Fruit fly (Drosophila melanogaster) whole organism, embryonic: ENCODE data around the gene CG42500.

ENCODE experiments used
- CG12391 ChIP-seq: fragments of 200-800 bp; sonication (Bioruptor generic); optimal IDR thresholded peaks from 3 replicates; lab custom pipeline; 2018; ENCODE audit warnings: missing biosample characterization, mild to moderate bottlenecking, missing genetic modification characterization, moderate library complexity
- CG15601 ChIP-seq: fragments of 200-800 bp; sonication (Bioruptor generic); optimal IDR thresholded peaks from 3 replicates; lab custom pipeline; 2019; ENCODE audit warnings: missing biosample characterization, mild to moderate bottlenecking, missing genetic modification characterization, moderate library complexity
- CG17186 ChIP-seq: fragments of 200-800 bp; sonication (Bioruptor generic); optimal IDR thresholded peaks from 3 replicates; lab custom pipeline; 2017; ENCODE audit warnings: missing biosample characterization, missing genetic modification reagents, missing genetic modification characterization
- CG17359 ChIP-seq: fragments of 200-800 bp; sonication (Bioruptor generic); optimal IDR thresholded peaks from 3 replicates; lab custom pipeline; 2018; ENCODE audit warnings: missing biosample characterization, mild to moderate bottlenecking, missing genetic modification characterization, moderate library complexity
- CG17612 ChIP-seq: fragments of 200-800 bp; sonication (Bioruptor generic); IDR thresholded peaks from 2 replicates; pipeline ENCODE4 v1.3.6; 2022; ENCODE audit warnings: missing biosample characterization, missing genetic modification characterization
- CG17912 ChIP-seq: fragments of 200-800 bp; sonication (Bioruptor generic); optimal IDR thresholded peaks from 2 replicates; lab custom pipeline; 2018; ENCODE audit warnings: missing biosample characterization, mild to moderate bottlenecking, missing genetic modification characterization
- CG2712 ChIP-seq: fragments of 200-800 bp; optimal IDR thresholded peaks from 3 replicates; lab custom pipeline; 2019; ENCODE audit warnings: missing biosample characterization, mild to moderate bottlenecking, missing genetic modification characterization, moderate library complexity
- CG33213 ChIP-seq: fragments of 200-800 bp; sonication (Bioruptor generic); optimal IDR thresholded peaks from 3 replicates; lab custom pipeline; 2016; ENCODE audit warnings: missing biosample characterization, missing genetic modification characterization
- CG3847 ChIP-seq: fragments of 200-800 bp; sonication (Bioruptor generic); IDR thresholded peaks from 2 replicates; pipeline ENCODE4 v1.3.6; 2022; ENCODE audit warnings: missing biosample characterization, missing genetic modification characterization
- CG42726 ChIP-seq: fragments of 200-800 bp; sonication (Bioruptor generic); IDR thresholded peaks from 2 replicates; pipeline ENCODE4 v1.3.6; 2022; ENCODE audit warnings: missing biosample characterization, missing genetic modification characterization; ENCODE audit not compliant: partially characterized antibody
- CG4820 ChIP-seq: fragments of 200-800 bp; sonication (Bioruptor generic); optimal IDR thresholded peaks from 3 replicates; lab custom pipeline; 2016; ENCODE audit warnings: missing biosample characterization, missing genetic modification characterization
- CG6683 ChIP-seq: fragments of 200-800 bp; sonication (Bioruptor generic); optimal IDR thresholded peaks from 2 replicates; lab custom pipeline; 2017; ENCODE audit warnings: missing biosample characterization, mild to moderate bottlenecking, missing genetic modification characterization, missing genetic modification reagents
- CG9215 ChIP-seq: fragments of 200-800 bp; sonication (Bioruptor generic); IDR thresholded peaks from 2 replicates; pipeline ENCODE4 v1.3.6; 2022; ENCODE audit warnings: missing biosample characterization, missing genetic modification characterization
- Camta ChIP-seq: fragments of 200-800 bp; sonication (Bioruptor generic); optimal IDR thresholded peaks from 2 replicates; lab custom pipeline; 2016; ENCODE audit warnings: missing biosample characterization, missing genetic modification characterization
- Dref ChIP-seq: fragments of 200-800 bp; sonication (Bioruptor generic); IDR thresholded peaks from 2 replicates; pipeline ENCODE4 v1.3.6; 2022; ENCODE audit warnings: missing biosample characterization, missing genetic modification characterization
- ERR ChIP-seq: fragments of 200-800 bp; sonication (Bioruptor generic); optimal IDR thresholded peaks from 2 replicates; lab custom pipeline; 2016; ENCODE audit warnings: missing biosample characterization, missing genetic modification characterization
- Ets65A ChIP-seq: fragments of 200-800 bp; sonication (Bioruptor generic); peaks from one replicate; lab custom pipeline; 2016; ENCODE audit warnings: missing biosample characterization, missing genetic modification characterization
- Fer1 ChIP-seq: fragments of 200-800 bp; sonication (Bioruptor generic); optimal IDR thresholded peaks from 2 replicates; lab custom pipeline; 2017; ENCODE audit warnings: missing biosample characterization, mild to moderate bottlenecking, missing genetic modification characterization
- MESR4 ChIP-seq: fragments of 200-800 bp; sonication (Bioruptor generic); optimal IDR thresholded peaks from 2 replicates; lab custom pipeline; 2018; ENCODE audit warnings: missing biosample characterization, mild to moderate bottlenecking, missing genetic modification characterization, moderate library complexity
- Mes4 ChIP-seq: fragments of 200-800 bp; sonication (Bioruptor generic); optimal IDR thresholded peaks from 2 replicates; lab custom pipeline; 2016; ENCODE audit warnings: missing biosample characterization, missing genetic modification characterization
- Optix ChIP-seq: fragments of 200-800 bp; sonication (Bioruptor generic); IDR thresholded peaks from 3 replicates; pipeline ENCODE4 v1.3.6; 2022; ENCODE audit warnings: missing biosample characterization, missing genetic modification characterization
- PHDP ChIP-seq: fragments of 200-800 bp; sonication (Bioruptor generic); optimal IDR thresholded peaks from 3 replicates; lab custom pipeline; 2018; ENCODE audit warnings: missing biosample characterization, mild to moderate bottlenecking, missing genetic modification characterization, moderate library complexity
- Poxn ChIP-seq: fragments of 200-800 bp; sonication (Bioruptor generic); IDR thresholded peaks from 2 replicates; pipeline ENCODE4 v1.3.6; 2022; ENCODE audit warnings: missing biosample characterization, missing genetic modification characterization
- Rfx ChIP-seq: fragments of 200-800 bp; sonication (Bioruptor generic); IDR thresholded peaks from 2 replicates; pipeline ENCODE4 v1.3.6; 2022; ENCODE audit warnings: missing biosample characterization, missing genetic modification characterization
- Spps ChIP-seq: fragments of 200-800 bp; sonication (Bioruptor generic); optimal IDR thresholded peaks from 2 replicates; lab custom pipeline; 2018; ENCODE audit warnings: missing biosample characterization, mild to moderate bottlenecking, missing genetic modification characterization
- bowl ChIP-seq: fragments of 200-800 bp; sonication (Bioruptor generic); IDR thresholded peaks from 2 replicates; pipeline ENCODE4 v1.3.6; 2022; ENCODE audit warnings: missing biosample characterization, missing genetic modification characterization
- croc ChIP-seq: fragments of 200-800 bp; sonication (Bioruptor generic); conservative IDR thresholded peaks from 3 replicates; pipeline ENCODE4 v1.3.6; 2022; ENCODE audit warnings: missing biosample characterization, missing genetic modification characterization
- dm ChIP-seq: fragments of 200-800 bp; sonication (Bioruptor generic); optimal IDR thresholded peaks from 3 replicates; lab custom pipeline; 2016; ENCODE audit warnings: missing biosample characterization, missing genetic modification characterization
- eyg ChIP-seq: fragments of 200-800 bp; sonication (Bioruptor generic); optimal IDR thresholded peaks from 3 replicates; lab custom pipeline; 2016; ENCODE audit warnings: missing biosample characterization, missing genetic modification characterization
- fd3F ChIP-seq: fragments of 200-800 bp; sonication (Bioruptor generic); optimal IDR thresholded peaks from 2 replicates; lab custom pipeline; 2018; ENCODE audit warnings: missing biosample characterization, mild to moderate bottlenecking, missing genetic modification characterization, moderate library complexity
- grau ChIP-seq: fragments of 200-800 bp; optimal IDR thresholded peaks from 3 replicates; lab custom pipeline; 2019; ENCODE audit warnings: missing biosample characterization, mild to moderate bottlenecking, missing genetic modification characterization, moderate library complexity
- gro ChIP-seq: fragments of 200-800 bp; sonication (Bioruptor generic); optimal IDR thresholded peaks from 2 replicates; lab custom pipeline; 2016; ENCODE audit warnings: missing biosample characterization, missing genetic modification characterization
- gt ChIP-seq: fragments of 200-800 bp; sonication (Bioruptor generic); IDR thresholded peaks from 2 replicates; pipeline ENCODE4 v1.3.6; 2022; ENCODE audit warnings: missing biosample characterization, missing genetic modification characterization
- hbn ChIP-seq: fragments of 200-800 bp; sonication (Bioruptor generic); IDR thresholded peaks from 2 replicates; pipeline ENCODE4 v1.3.6; 2022; ENCODE audit warnings: missing biosample characterization, missing genetic modification characterization; ENCODE audit not compliant: partially characterized antibody
- jigr1 ChIP-seq: fragments of 200-800 bp; sonication (Bioruptor generic); IDR thresholded peaks from 3 replicates; pipeline ENCODE4 v1.3.6; 2022; ENCODE audit warnings: missing biosample characterization, missing genetic modification characterization
- lola ChIP-seq, 3 experiments: fragments of >200 bp in 2 of 3; fragments of 200-800 bp in 1 of 3; sonication (Bioruptor generic) in 1 of 3; optimal IDR thresholded peaks; 2 replicates each; lab custom pipeline; 2017 to 2019; ENCODE audit warnings: missing biosample characterization in 3 of 3, missing genetic modification characterization in 3 of 3, mild to moderate bottlenecking in 1 of 3, moderate library complexity in 1 of 3
- otp ChIP-seq: fragments of 200-800 bp; sonication (Bioruptor generic); IDR thresholded peaks from 3 replicates; pipeline ENCODE4, ENCODE4 v1.3.6; 2022; ENCODE audit warnings: missing biosample characterization, missing genetic modification characterization
- rib ChIP-seq: fragments of 200-800 bp; sonication (Bioruptor generic); IDR thresholded peaks from 2 replicates; pipeline ENCODE4 v1.3.6; 2022; ENCODE audit warnings: missing biosample characterization, missing genetic modification characterization
- run ChIP-seq: fragments of 200-800 bp; sonication (Bioruptor generic); optimal IDR thresholded peaks from 3 replicates; lab custom pipeline; 2018; ENCODE audit warnings: missing biosample characterization, mild to moderate bottlenecking, missing genetic modification characterization
- tin ChIP-seq: fragments of 200-800 bp; sonication (Bioruptor generic); optimal IDR thresholded peaks from 3 replicates; lab custom pipeline; 2016; ENCODE audit warnings: missing biosample characterization, missing genetic modification characterization

CG42500 gene

DNA sequence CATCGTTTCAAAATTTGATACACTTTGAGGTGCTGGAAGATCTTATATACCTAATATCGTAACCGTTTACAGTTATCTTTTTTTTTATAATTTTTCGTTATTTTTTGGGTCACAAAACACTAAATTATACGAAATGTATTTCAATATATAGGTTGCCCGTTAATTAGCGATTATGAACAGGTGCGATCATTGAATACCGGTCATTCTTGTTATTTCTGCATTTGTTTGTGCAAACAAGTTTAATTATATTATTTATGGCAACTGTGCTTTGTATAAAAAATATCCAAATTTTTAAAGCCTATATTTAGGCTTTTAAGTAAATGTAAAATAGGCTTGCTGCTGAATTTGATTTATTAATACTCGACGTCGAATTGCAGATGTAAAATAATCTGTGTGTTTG is at the start of gene CG42500:
CG42500 (minus strand) TSS at position 101 of the 400 bp plus-strand sequence.
- TF ChIP-seq CG12391 (tag; lab: Kevin White, UChicago) (no peak), CG17912 (no peak), fd3F (GFP tag; lab: Kevin White, UChicago) (no peak), eyg (GFP tag; lab: Kevin White, UChicago) (no peak), rib (no peak), Poxn (GFP tag; lab: Robert Waterston, UW) (no peak), Dref (GFP tag; lab: Robert Waterston, UW) (no peak), dm (GFP tag; lab: Kevin White, UChicago) (no peak), lola (GFP tag; optimal IDR thresholded peaks at IDR 0.05; lab: Kevin White, UChicago) (no peak), Optix (GFP tag; lab: Robert Waterston, UW) (no peak), Rfx (GFP tag; lab: Robert Waterston, UW) (no peak)

DNA sequence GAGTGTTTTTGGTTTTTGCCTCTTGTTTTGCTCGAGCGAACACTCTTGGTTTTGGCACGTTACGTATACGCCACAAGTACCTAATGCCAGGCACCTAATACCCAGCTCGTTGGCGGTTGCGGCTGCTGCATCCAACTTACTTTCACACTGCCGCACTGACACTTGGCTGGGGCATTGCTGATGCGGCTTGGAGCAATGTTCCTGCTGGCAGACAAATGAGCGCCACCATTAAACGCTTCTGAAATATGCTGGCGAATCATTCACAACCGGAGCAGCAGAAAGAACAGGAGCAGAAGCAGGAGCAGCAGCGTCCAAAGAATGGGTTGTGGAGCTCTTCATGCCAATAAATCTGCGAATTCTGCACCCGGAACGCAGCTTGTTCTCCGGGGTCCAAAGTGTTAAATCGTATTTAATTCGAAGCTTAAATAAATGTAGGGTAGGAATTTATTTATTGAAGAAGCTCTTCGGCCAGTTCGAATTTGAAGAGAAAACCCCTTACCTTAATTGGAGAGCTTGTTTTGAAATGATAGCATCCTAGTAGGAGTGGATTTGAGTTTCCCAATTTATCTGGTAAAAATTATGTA is 9.8 kb upstream of the CG42500 start, which contains the start of gene CG3199:
CG3199 (plus strand) TSS at position 534 of the 584 bp plus-strand sequence.
- no peak for TF ChIP-seq CG6683
- peak; percentile 91 for TF ChIP-seq Ets65A (GFP tag; lab: Kevin White, UChicago)
- no peak for TF ChIP-seq Fer1
- no peak for TF ChIP-seq dm (GFP tag; lab: Kevin White, UChicago)

DNA sequence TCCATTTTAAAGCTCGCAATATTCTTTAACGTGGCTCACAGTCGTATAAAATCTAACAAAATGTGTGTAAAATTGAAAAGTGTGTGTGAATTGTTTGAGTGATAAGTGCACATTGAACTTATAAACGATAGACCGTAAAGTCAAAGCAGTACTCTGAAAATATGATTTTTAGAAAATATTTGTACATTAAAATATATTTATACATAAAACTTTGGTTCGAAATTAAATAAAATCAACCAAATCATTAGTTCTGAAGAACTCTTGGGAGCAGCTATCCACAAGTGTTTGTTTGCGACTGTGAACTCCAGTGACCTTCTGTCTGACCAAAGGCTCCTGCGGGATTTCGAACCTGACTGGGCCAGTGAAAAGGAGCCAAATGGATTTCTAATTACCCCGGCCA is 7.7 kb upstream of the CG42500 start, which contains the start of gene CG31327:
CG31327 (minus strand) TSS at position 101 of the 400 bp plus-strand sequence.
- TF ChIP-seq grau (tag; lab: Kevin White, UChicago): no peak
- TF ChIP-seq MESR4: no peak
- TF ChIP-seq Camta (GFP tag; lab: Kevin White, UChicago): no peak

dm6 chr3R:14157331-14157730 is 4.9 kb upstream of the CG42500 start, which contains the start of gene CG31533:
TSS of gene CG31533 (minus strand) at chr3R:14157431.
- no peak for TF ChIP-seq CG4820 (GFP tag; lab: Kevin White, UChicago)
- no peak for TF ChIP-seq gt
- TF ChIP-seq CG33213: no peak
- TF ChIP-seq CG3847: no peak
- TF ChIP-seq CG6683: no peak
- no peak for TF ChIP-seq CG2712
- TF ChIP-seq jigr1 (GFP tag; lab: Robert Waterston, UW): no peak
- TF ChIP-seq ERR (GFP tag; lab: Kevin White, UChicago): no peak
- TF ChIP-seq bowl (GFP tag; lab: Robert Waterston, UW): no peak
- TF ChIP-seq croc (GFP tag; lab: Robert Waterston, UW): no peak
- no peak for TF ChIP-seq gro (GFP tag; lab: Kevin White, UChicago)
- TF ChIP-seq PHDP: no peak
- TF ChIP-seq otp: no peak
- no peak for TF ChIP-seq CG17186
- no peak for TF ChIP-seq hbn (GFP tag; lab: Robert Waterston, UW)
- TF ChIP-seq CG17612: no peak
- TF ChIP-seq CG15601 (tag; lab: Kevin White, UChicago): no peak

- no peak for TF ChIP-seq CG9215
- TF ChIP-seq Spps: no peak
- TF ChIP-seq run (tag; lab: Kevin White, UChicago): no peak
- TF ChIP-seq Mes4: no peak
- no peak for TF ChIP-seq CG17359 (tag; lab: Kevin White, UChicago)
- TF ChIP-seq CG42726 (GFP tag; lab: Robert Waterston, UW): no peak
- no peak for TF ChIP-seq tin
- TF ChIP-seq, all 482 proteins: peak for 0
Measured at dm6 chr3R:14154341-14154740, 1.9 kb upstream of the CG42500 start, which contains the start of gene CG44215. TSS of gene CG44215 (minus strand) at chr3R:14154441.
